Worm (Caenorhabditis elegans): ENCODE data around the gene Y61A9LA.3.
"Not testable (repeated sequence)": the region's sequence is repeated elsewhere in the genome, so short reads cannot be mapped to it uniquely, and the experiment has no call there.

DNA sequence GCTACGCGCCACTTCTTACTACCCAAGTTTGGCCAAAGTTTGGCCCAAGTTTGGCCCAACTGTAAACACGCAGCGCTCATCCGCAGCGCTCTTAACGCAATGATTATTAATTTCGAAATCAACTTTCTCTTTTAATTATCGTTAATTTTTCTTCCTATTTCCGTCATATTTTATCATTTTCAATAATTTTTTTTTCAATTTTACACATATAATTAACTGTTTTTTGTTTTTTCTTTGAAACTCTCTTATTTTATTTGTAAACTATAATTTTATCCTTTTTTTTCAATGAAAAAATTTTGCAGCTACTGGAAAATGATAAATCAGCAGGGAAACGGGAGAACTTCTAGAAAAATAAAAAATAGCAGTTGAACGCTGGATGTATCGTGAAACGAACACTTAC lies 10.5 kb upstream of the Y61A9LA.3 start, which contains the start of gene Y61A9LA.4:
- TF ChIP-seq hmbx-1 (tag; optimal IDR thresholded peaks at IDR 0.05); tbx-37 (GFP tag; conservative IDR thresholded peaks at IDR 0.05); flt-1 (GFP tag; IDR thresholded peaks at IDR 0.05); B0310.2 (tag; optimal IDR thresholded peaks at IDR 0.05); scrt-1 (GFP tag; IDR thresholded peaks at IDR 0.05); hnd-1 (tag; optimal IDR thresholded peaks at IDR 0.05); ama-1 (optimal IDR thresholded peaks at IDR 0.05); ceh-13 (GFP tag; optimal IDR thresholded peaks at IDR 0.05); pes-1 (GFP tag; IDR thresholded peaks at IDR 0.05); aly-1 (tag; optimal IDR thresholded peaks at IDR 0.05); ceh-36 (tag; optimal IDR thresholded peaks at IDR 0.05); F13C5.2 (tag; optimal IDR thresholded peaks at IDR 0.05); hmg-4 (GFP tag; optimal IDR thresholded peaks at IDR 0.05): not testable (repeated sequence)
